Worm (Caenorhabditis elegans) whole organism, late embryonic: ENCODE results near the gene C36E8.4.

Experiments
- gmeb-2 ChIP-seq: sonication (generic microtip); optimal IDR thresholded peaks from 2 replicates; lab custom pipeline; 2016; ENCODE audit warnings: missing genetic modification characterization, inconsistent platforms, missing compliant biosample characterization
- nfya-1 ChIP-seq: sonication (generic microtip); optimal IDR thresholded peaks from 2 replicates; lab custom pipeline; 2017; ENCODE audit warnings: missing genetic modification characterization, mild to moderate bottlenecking, missing compliant biosample characterization, antibody characterized with exemption, moderate library complexity

- TF ChIP-seq gmeb-2 (tag; lab: Kevin White, UChicago): no peak
- no peak for TF ChIP-seq nfya-1 (tag; lab: Kevin White, UChicago)
Measured at ce11 chrIII:3976291-3976690, 35.8 kb upstream of the C36E8.4 start, which contains the start of gene msi-1.
